Worm (Caenorhabditis elegans) whole organism, mixed stage, embryonic: ENCODE measurements around the gene AH9.3.
A peak's percentile ranks its signal among the peaks of the same experiment; 100 is the strongest.

Experiments
- ceh-43 ChIP-seq: fragments of 200-800 bp; sonication (Bioruptor generic); optimal IDR thresholded peaks from 2 replicates; lab custom pipeline; 2018; ENCODE audit warnings: mild to moderate bottlenecking, missing genetic modification characterization, moderate library complexity, missing compliant biosample characterization
- elt-1 ChIP-seq: sonication (generic microtip); optimal IDR thresholded peaks from 2 replicates; lab custom pipeline; 2017; ENCODE audit warnings: missing genetic modification characterization, mild to moderate bottlenecking, missing compliant biosample characterization, antibody characterized with exemption, moderate library complexity, borderline replicate concordance; ENCODE audit not compliant: insufficient read depth
- lin-13 ChIP-seq: fragments of 150-350 bp; optimal IDR thresholded peaks from 2 replicates; lab custom pipeline; 2014; ENCODE audit warnings: missing biosample characterization, missing genetic modification characterization
- mep-1 ChIP-seq: fragments of 150-350 bp; optimal IDR thresholded peaks from 2 replicates; lab custom pipeline; 2017; ENCODE audit warnings: missing biosample characterization, missing genetic modification reagents, missing genetic modification characterization, inconsistent platforms
- nhr-12 ChIP-seq: fragments of 150-350 bp; optimal IDR thresholded peaks from 2 replicates; lab custom pipeline; 2014; ENCODE audit warnings: missing biosample characterization, missing genetic modification characterization
- nhr-237 ChIP-seq: fragments of 150-350 bp; optimal IDR thresholded peaks from 2 replicates; lab custom pipeline; 2014; ENCODE audit warnings: missing biosample characterization, missing genetic modification characterization
- nhr-76 ChIP-seq: sonication (generic microtip); optimal IDR thresholded peaks from 2 replicates; lab custom pipeline; 2017; ENCODE audit warnings: missing biosample characterization, missing genetic modification characterization
- snpc-4 ChIP-seq: fragments of 150-350 bp; optimal IDR thresholded peaks from 2 replicates; lab custom pipeline; 2014; ENCODE audit warnings: missing biosample characterization, missing genetic modification characterization
- sptf-1 ChIP-seq: sonication (generic microtip); optimal IDR thresholded peaks from 2 replicates; lab custom pipeline; 2017; ENCODE audit warnings: mild to moderate bottlenecking, missing genetic modification characterization, moderate library complexity, missing compliant biosample characterization
- unc-39 ChIP-seq: fragments of 150-350 bp; optimal IDR thresholded peaks from 2 replicates; lab custom pipeline; 2014; ENCODE audit warnings: missing biosample characterization, missing genetic modification characterization
- unc-62 ChIP-seq: fragments of 150-350 bp; optimal IDR thresholded peaks from 2 replicates; lab custom pipeline; 2014; ENCODE audit warnings: missing biosample characterization, missing genetic modification reagents, missing genetic modification characterization

DNA sequence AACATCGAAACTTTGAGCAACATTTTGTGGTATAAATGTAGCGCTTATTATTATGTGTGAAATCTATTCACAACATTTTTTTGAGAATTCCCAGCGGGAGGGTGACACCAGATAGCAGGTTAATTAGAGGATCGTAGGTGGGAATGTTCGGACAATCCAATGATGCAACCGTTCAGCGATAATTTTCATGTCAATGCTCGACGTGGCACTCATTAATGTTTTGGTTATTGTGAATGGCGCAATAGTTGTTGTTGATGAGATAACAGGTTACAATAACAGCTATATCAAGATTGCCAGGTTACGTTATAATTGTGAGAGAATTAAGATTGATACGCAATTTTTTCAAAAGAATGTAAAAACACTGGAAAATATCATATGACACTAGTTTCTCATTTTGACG lies 29.6 kb downstream of the AH9.3 start:
- peak; percentile 12 for TF ChIP-seq elt-1
- TF ChIP-seq nhr-12 (tag; lab: Kevin White, UChicago) = no peak
- no peak for TF ChIP-seq lin-13 (tag; lab: Kevin White, UChicago)
- TF ChIP-seq unc-62 (GFP tag; lab: Kevin White, UChicago) = no peak
- TF ChIP-seq unc-39 (tag; lab: Kevin White, UChicago) = no peak
- no peak for TF ChIP-seq sptf-1 (tag; lab: Kevin White, UChicago)
- no peak for TF ChIP-seq ceh-43
- TF ChIP-seq mep-1 (tag; lab: Kevin White, UChicago) = no peak
- no peak for TF ChIP-seq nhr-237 (tag; lab: Kevin White, UChicago)
- no peak for TF ChIP-seq snpc-4 (tag; lab: Kevin White, UChicago)
- no peak for TF ChIP-seq nhr-76
